Worm (Caenorhabditis elegans): Measurements from ENCODE around the gene pdhk-2.

- TF ChIP-seq scrt-1 (GFP tag; IDR thresholded peaks at IDR 0.05) (no peak), ama-1 (optimal IDR thresholded peaks at IDR 0.05) (no peak), pes-1 (GFP tag; IDR thresholded peaks at IDR 0.05) (no peak), hnd-1 (tag; optimal IDR thresholded peaks at IDR 0.05) (no peak), hmg-4 (GFP tag; optimal IDR thresholded peaks at IDR 0.05) (no peak), tbx-37 (GFP tag; conservative IDR thresholded peaks at IDR 0.05) (no peak), flt-1 (GFP tag; IDR thresholded peaks at IDR 0.05) (no peak), ceh-36 (tag; optimal IDR thresholded peaks at IDR 0.05) (no peak), tbx-11 (GFP tag; IDR thresholded peaks at IDR 0.05) (no peak), aly-1 (tag; optimal IDR thresholded peaks at IDR 0.05) (no peak), B0310.2 (tag; optimal IDR thresholded peaks at IDR 0.05) (no peak), ets-7 (tag; optimal IDR thresholded peaks at IDR 0.05) (no peak), ceh-13 (GFP tag; optimal IDR thresholded peaks at IDR 0.05) (no peak), tra-4 (tag; optimal IDR thresholded peaks at IDR 0.05) (no peak)
These were observed 8.0 kb downstream of the pdhk-2 start for ce11 chrIII:8733237-8733636.

Data from whole organism, early embryonic.